Worm (Caenorhabditis elegans) whole organism, L3 larva: ENCODE results near the gene Y62H9A.12.

Experiments
- aly-2 ChIP-seq: fragments of 150-350 bp; optimal IDR thresholded peaks from 2 replicates; lab custom pipeline; 2014; ENCODE audit warnings: missing biosample characterization, missing genetic modification characterization
- lin-15B ChIP-seq: fragments of 150-350 bp; optimal IDR thresholded peaks from 2 replicates; lab custom pipeline; 2014; ENCODE audit warnings: missing biosample characterization, missing genetic modification characterization

- TF ChIP-seq lin-15B (tag; lab: Kevin White, UChicago) (no peak), aly-2 (tag; lab: Kevin White, UChicago) (no peak)
These were observed 5.7 kb upstream of the Y62H9A.12 start for ce11 chrX:11908226-11908625.
